Worm (Caenorhabditis elegans): ENCODE measurements around the gene pax-2.

ce11 chrIV:4207088-4207487 lies 2.9 kb upstream of the pax-2 start, which contains the start of gene osgn-1:
- no peak for TF ChIP-seq nhr-237 (tag; optimal IDR thresholded peaks at IDR 0.05)
- TF ChIP-seq snpc-4 (tag; optimal IDR thresholded peaks at IDR 0.05), result no peak
- TF ChIP-seq ama-1 (optimal IDR thresholded peaks at IDR 0.05), result no peak
- TF ChIP-seq skn-1 (tag; optimal IDR thresholded peaks at IDR 0.05), result no peak
- TF ChIP-seq unc-62 (GFP tag; optimal IDR thresholded peaks at IDR 0.05), result no peak
- no peak for TF ChIP-seq unc-39 (tag; optimal IDR thresholded peaks at IDR 0.05)
- TF ChIP-seq lin-11 (tag; optimal IDR thresholded peaks at IDR 0.05), result no peak
- TF ChIP-seq ztf-4 (tag; optimal IDR thresholded peaks at IDR 0.05), result no peak
- no peak for TF ChIP-seq ztf-1 (GFP tag; conservative IDR thresholded peaks at IDR 0.05)
- no peak for TF ChIP-seq mdl-1 (tag; optimal IDR thresholded peaks at IDR 0.05)
- no peak for TF ChIP-seq nhr-25 (tag; optimal IDR thresholded peaks at IDR 0.05)
- TF ChIP-seq nhr-11 (tag; optimal IDR thresholded peaks at IDR 0.05), result no peak
- TF ChIP-seq ztf-11 (tag; optimal IDR thresholded peaks at IDR 0.05), result no peak

Measured in whole organism, L2 larva.